Worm (Caenorhabditis elegans) whole organism, mixed stage, embryonic: ENCODE measurements around the gene ddn-3.
"Not testable (repeated sequence)": the region's sequence is repeated elsewhere in the genome, so short reads cannot be mapped to it uniquely, and the experiment has no call there.

Experiments used
- M03D4.4 ChIP-seq: sonication (generic microtip); optimal IDR thresholded peaks from 2 replicates; lab custom pipeline; 2017; ENCODE audit warnings: mild to moderate bottlenecking, missing genetic modification characterization, missing compliant biosample characterization
- blmp-1 ChIP-seq: fragments of 150-350 bp; optimal IDR thresholded peaks from 2 replicates; lab custom pipeline; 2014; ENCODE audit warnings: missing biosample characterization, missing genetic modification characterization
- ceh-39 ChIP-seq: fragments of 150-350 bp; optimal IDR thresholded peaks from 2 replicates; lab custom pipeline; 2014; ENCODE audit warnings: missing biosample characterization, missing genetic modification characterization
- ceh-83 ChIP-seq: fragments of 200-800 bp; sonication (Bioruptor generic); optimal IDR thresholded peaks from 2 replicates; lab custom pipeline; 2018; ENCODE audit warnings: mild to moderate bottlenecking, missing genetic modification characterization, missing compliant biosample characterization
- ces-1 ChIP-seq: fragments of 150-350 bp; optimal IDR thresholded peaks from 2 replicates; lab custom pipeline; 2014; ENCODE audit warnings: missing biosample characterization, missing genetic modification reagents, missing genetic modification characterization
- cnd-1 ChIP-seq: fragments of 200-800 bp; sonication (Bioruptor generic); optimal IDR thresholded peaks from 2 replicates; lab custom pipeline; 2018; ENCODE audit warnings: mild to moderate bottlenecking, missing genetic modification characterization, missing compliant biosample characterization
- drap-1 ChIP-seq: fragments of 200-800 bp; sonication (Bioruptor generic); optimal IDR thresholded peaks from 3 replicates; lab custom pipeline; 2018; ENCODE audit warnings: mild to moderate bottlenecking, missing genetic modification characterization, missing compliant biosample characterization
- elt-3 ChIP-seq: fragments of 150-350 bp; optimal IDR thresholded peaks from 2 replicates; lab custom pipeline; 2014; ENCODE audit warnings: missing biosample characterization, missing genetic modification characterization
- flh-1 ChIP-seq: fragments of 200-800 bp; sonication (Bioruptor generic); optimal IDR thresholded peaks from 2 replicates; lab custom pipeline; 2018; ENCODE audit warnings: mild to moderate bottlenecking, missing genetic modification characterization, moderate library complexity, missing compliant biosample characterization
- ham-2 ChIP-seq: fragments of 200-800 bp; sonication (Bioruptor generic); optimal IDR thresholded peaks from 2 replicates; lab custom pipeline; 2018; ENCODE audit warnings: mild to moderate bottlenecking, missing genetic modification characterization, missing compliant biosample characterization
- hlh-1 ChIP-seq: fragments of 150-350 bp; optimal IDR thresholded peaks from 2 replicates; lab custom pipeline; 2014; ENCODE audit warnings: missing biosample characterization, missing genetic modification reagents, missing genetic modification characterization
- lin-32 ChIP-seq: fragments of 200-800 bp; sonication (Bioruptor generic); optimal IDR thresholded peaks from 2 replicates; lab custom pipeline; 2018; ENCODE audit warnings: mild to moderate bottlenecking, missing genetic modification characterization, missing compliant biosample characterization
- lsy-2 ChIP-seq: fragments of 150-350 bp; optimal IDR thresholded peaks from 2 replicates; lab custom pipeline; 2014; ENCODE audit warnings: missing biosample characterization, missing genetic modification characterization
- mab-5 ChIP-seq: fragments of 150-350 bp; optimal IDR thresholded peaks from 2 replicates; lab custom pipeline; 2014; ENCODE audit warnings: missing biosample characterization, missing genetic modification characterization
- mep-1 ChIP-seq: fragments of 150-350 bp; optimal IDR thresholded peaks from 2 replicates; lab custom pipeline; 2017; ENCODE audit warnings: missing biosample characterization, missing genetic modification reagents, missing genetic modification characterization, inconsistent platforms
- mls-2 ChIP-seq: sonication (generic microtip); optimal IDR thresholded peaks from 2 replicates; lab custom pipeline; 2016; ENCODE audit warnings: mild to moderate bottlenecking, missing genetic modification characterization, moderate library complexity, missing compliant biosample characterization
- nhr-12 ChIP-seq: fragments of 150-350 bp; optimal IDR thresholded peaks from 2 replicates; lab custom pipeline; 2014; ENCODE audit warnings: missing biosample characterization, missing genetic modification characterization
- nhr-2 ChIP-seq: fragments of 150-350 bp; optimal IDR thresholded peaks from 2 replicates; lab custom pipeline; 2014; ENCODE audit warnings: missing biosample characterization, missing genetic modification characterization
- nhr-237 ChIP-seq: fragments of 150-350 bp; optimal IDR thresholded peaks from 2 replicates; lab custom pipeline; 2014; ENCODE audit warnings: missing biosample characterization, missing genetic modification characterization
- nhr-76 ChIP-seq: sonication (generic microtip); optimal IDR thresholded peaks from 2 replicates; lab custom pipeline; 2017; ENCODE audit warnings: missing biosample characterization, missing genetic modification characterization
- pha-4 ChIP-seq: fragments of 150-350 bp; optimal IDR thresholded peaks from 2 replicates; lab custom pipeline; 2018; ENCODE audit warnings: missing biosample characterization, missing genetic modification reagents, missing genetic modification characterization
- sem-2 ChIP-seq: fragments of 200-800 bp; sonication (Bioruptor generic); optimal IDR thresholded peaks from 2 replicates; lab custom pipeline; 2018; ENCODE audit warnings: mild to moderate bottlenecking, missing genetic modification characterization, missing compliant biosample characterization
- snpc-4 ChIP-seq: fragments of 150-350 bp; optimal IDR thresholded peaks from 2 replicates; lab custom pipeline; 2014; ENCODE audit warnings: missing biosample characterization, missing genetic modification characterization
- sptf-1 ChIP-seq: sonication (generic microtip); optimal IDR thresholded peaks from 2 replicates; lab custom pipeline; 2017; ENCODE audit warnings: mild to moderate bottlenecking, missing genetic modification characterization, moderate library complexity, missing compliant biosample characterization
- tbx-8 ChIP-seq: fragments of 200-800 bp; sonication (Bioruptor generic); optimal IDR thresholded peaks from 2 replicates; lab custom pipeline; 2018; ENCODE audit warnings: mild to moderate bottlenecking, missing genetic modification characterization, moderate library complexity, missing compliant biosample characterization
- unc-120 ChIP-seq: sonication (generic microtip); optimal IDR thresholded peaks from 2 replicates; lab custom pipeline; 2017; ENCODE audit warnings: missing genetic modification characterization, missing compliant biosample characterization; ENCODE audit not compliant: poor library complexity, severe bottlenecking
- unc-39 ChIP-seq: fragments of 150-350 bp; optimal IDR thresholded peaks from 2 replicates; lab custom pipeline; 2014; ENCODE audit warnings: missing biosample characterization, missing genetic modification characterization
- unc-62 ChIP-seq: fragments of 150-350 bp; optimal IDR thresholded peaks from 2 replicates; lab custom pipeline; 2014; ENCODE audit warnings: missing biosample characterization, missing genetic modification reagents, missing genetic modification characterization
- zip-8 ChIP-seq: fragments of 150-350 bp; optimal IDR thresholded peaks from 2 replicates; lab custom pipeline; 2014; ENCODE audit warnings: missing biosample characterization, missing genetic modification characterization
- ztf-11 ChIP-seq: fragments of 150-350 bp; optimal IDR thresholded peaks from 2 replicates; lab custom pipeline; 2014; ENCODE audit warnings: missing biosample characterization, missing genetic modification characterization

ddn-3 gene

ce11 chrV:14316525-14316924 is 5.5 kb upstream of the ddn-3 start, which contains the start of gene F47B8.2:
Gene F47B8.2, minus strand, starts transcription at chrV:14316625.
- TF ChIP-seq sptf-1 (tag; lab: Kevin White, UChicago) (no peak), hlh-1 (tag; lab: Kevin White, UChicago) (no peak), mab-5 (tag; lab: Kevin White, UChicago) (no peak), flh-1 (GFP tag; lab: Kevin White, UChicago) (no peak), unc-120 (tag; lab: Kevin White, UChicago) (no peak), M03D4.4 (no peak), ham-2 (GFP tag; lab: Kevin White, UChicago) (no peak), sem-2 (no peak)
- TF ChIP-seq, all 35 proteins: peak for 0

ce11 chrV:14314236-14314635 is 3.2 kb upstream of the ddn-3 start, which contains the start of gene F47B8.1:
Gene F47B8.1, minus strand, starts transcription at chrV:14314336.
- TF ChIP-seq sptf-1 (tag; lab: Kevin White, UChicago) (no peak), mls-2 (no peak), zip-8 (tag; lab: Kevin White, UChicago) (no peak), mep-1 (no peak), nhr-76 (tag; lab: Kevin White, UChicago) (no peak), lsy-2 (tag; lab: Kevin White, UChicago) (no peak), pha-4 (no peak), unc-39 (no peak), lin-32 (no peak), drap-1 (GFP tag; lab: Kevin White, UChicago) (no peak), tbx-8 (GFP tag; lab: Kevin White, UChicago) (no peak), ceh-83 (GFP tag; lab: Kevin White, UChicago) (no peak), unc-120 (tag; lab: Kevin White, UChicago) (no peak), ceh-39 (no peak), sem-2 (no peak)
- TF ChIP-seq, all 35 proteins: peak for 0

- TF ChIP-seq blmp-1 (tag; lab: Kevin White, UChicago) (no peak), unc-39 (no peak), mep-1 (no peak), nhr-12 (no peak), mab-5 (tag; lab: Kevin White, UChicago) (no peak), flh-1 (GFP tag; lab: Kevin White, UChicago) (no peak), ham-2 (GFP tag; lab: Kevin White, UChicago) (no peak), drap-1 (GFP tag; lab: Kevin White, UChicago) (no peak), elt-3 (tag; lab: Kevin White, UChicago) (no peak), cnd-1 (tag; lab: Kevin White, UChicago) (no peak), lin-32 (no peak)
Observed at ce11 chrV:14312695-14313094, 1.7 kb upstream of the ddn-3 start, which contains the start of gene F14D7.8. Gene F14D7.8, minus strand, starts transcription at chrV:14312795.

ce11 chrV:14309632-14310031 is 1.4 kb downstream of the ddn-3 start, which contains the start of gene F14D7.14:
Gene F14D7.14, plus strand, starts transcription at chrV:14309932.
- TF ChIP-seq ceh-39; drap-1 (GFP tag; lab: Kevin White, UChicago); mab-5 (tag; lab: Kevin White, UChicago): not testable (repeated sequence)

ce11 chrV:14308164-14308563 is 2.9 kb downstream of the ddn-3 start, which contains the start of gene spig-5:
Gene spig-5, plus strand, starts transcription at chrV:14308464.
- TF ChIP-seq sptf-1 (tag; lab: Kevin White, UChicago); flh-1 (GFP tag; lab: Kevin White, UChicago); nhr-237 (tag; lab: Kevin White, UChicago): not testable (repeated sequence)
- TF ChIP-seq, all 35 proteins: peak for 0; not testable (repeated sequence) for 35

ce11 chrV:14306771-14307170 is 4.2 kb downstream of the ddn-3 start, which contains the start of gene spig-4:
Gene spig-4, minus strand, starts transcription at chrV:14306871.
- not testable (repeated sequence) for TF ChIP-seq tbx-8 (GFP tag; lab: Kevin White, UChicago); unc-62; ceh-83 (GFP tag; lab: Kevin White, UChicago)

- TF ChIP-seq snpc-4 (no peak), ceh-83 (GFP tag; lab: Kevin White, UChicago) (no peak), nhr-2 (no peak), nhr-12 (no peak), ces-1 (GFP tag; lab: Kevin White, UChicago) (no peak), unc-62 (no peak), unc-39 (no peak), pha-4 (no peak), flh-1 (GFP tag; lab: Kevin White, UChicago) (no peak), hlh-1 (tag; lab: Kevin White, UChicago) (no peak), ztf-11 (tag; lab: Kevin White, UChicago) (no peak), zip-8 (tag; lab: Kevin White, UChicago) (no peak), mep-1 (no peak), elt-3 (tag; lab: Kevin White, UChicago) (no peak), nhr-76 (tag; lab: Kevin White, UChicago) (no peak), mls-2 (no peak), ceh-39 (no peak)
Observed at ce11 chrV:14301076-14301475, 9.9 kb downstream of the ddn-3 start, which contains the start of gene F14D7.6. Gene F14D7.6, plus strand, starts transcription at chrV:14301413.
